Worm (Caenorhabditis elegans) whole organism, mixed stage, embryonic: ENCODE results near the gene gtf-2H1.

Source experiments
- ceh-43 ChIP-seq: fragments of 200-800 bp; sonication (Bioruptor generic); optimal IDR thresholded peaks from 2 replicates; lab custom pipeline; 2018; ENCODE audit warnings: mild to moderate bottlenecking, missing genetic modification characterization, moderate library complexity, missing compliant biosample characterization
- ceh-83 ChIP-seq: fragments of 200-800 bp; sonication (Bioruptor generic); optimal IDR thresholded peaks from 2 replicates; lab custom pipeline; 2018; ENCODE audit warnings: mild to moderate bottlenecking, missing genetic modification characterization, missing compliant biosample characterization
- lin-13 ChIP-seq: fragments of 150-350 bp; optimal IDR thresholded peaks from 2 replicates; lab custom pipeline; 2014; ENCODE audit warnings: missing biosample characterization, missing genetic modification characterization
- nhr-12 ChIP-seq: fragments of 150-350 bp; optimal IDR thresholded peaks from 2 replicates; lab custom pipeline; 2014; ENCODE audit warnings: missing biosample characterization, missing genetic modification characterization
- nhr-28 ChIP-seq: fragments of 150-350 bp; optimal IDR thresholded peaks from 2 replicates; lab custom pipeline; 2014; ENCODE audit warnings: missing biosample characterization, missing genetic modification characterization
- snpc-4 ChIP-seq: fragments of 150-350 bp; optimal IDR thresholded peaks from 2 replicates; lab custom pipeline; 2014; ENCODE audit warnings: missing biosample characterization, missing genetic modification characterization
- sptf-1 ChIP-seq: sonication (generic microtip); optimal IDR thresholded peaks from 2 replicates; lab custom pipeline; 2017; ENCODE audit warnings: mild to moderate bottlenecking, missing genetic modification characterization, moderate library complexity, missing compliant biosample characterization
- unc-39 ChIP-seq: fragments of 150-350 bp; optimal IDR thresholded peaks from 2 replicates; lab custom pipeline; 2014; ENCODE audit warnings: missing biosample characterization, missing genetic modification characterization

DNA sequence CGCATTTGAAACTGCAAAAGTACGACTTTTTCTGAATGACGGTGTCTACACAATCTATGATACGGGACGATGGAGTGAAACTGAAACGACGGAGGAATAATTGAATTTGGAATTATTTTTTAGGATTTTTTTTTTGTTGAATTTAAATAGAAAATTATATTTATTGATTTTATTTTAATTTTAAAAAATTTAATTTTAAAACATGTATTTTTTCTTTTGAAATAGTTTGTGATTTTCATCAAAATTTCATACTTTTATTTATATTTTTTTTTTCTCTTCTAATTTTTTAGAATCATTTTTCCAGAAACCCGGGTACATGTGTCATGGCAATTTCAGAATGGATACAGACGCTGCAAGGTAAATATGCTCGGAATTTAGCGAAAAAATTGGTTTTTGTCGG lies 23.7 kb downstream of the gtf-2H1 start, which contains the start of gene Y38C1AA.1:
- TF ChIP-seq nhr-28 (tag; lab: Kevin White, UChicago) (no peak), sptf-1 (tag; lab: Kevin White, UChicago) (no peak), unc-39 (tag; lab: Kevin White, UChicago) (no peak), lin-13 (tag; lab: Kevin White, UChicago) (no peak), ceh-43 (GFP tag; lab: Kevin White, UChicago) (no peak), ceh-83 (GFP tag; lab: Kevin White, UChicago) (no peak), nhr-12 (tag; lab: Kevin White, UChicago) (no peak), snpc-4 (no peak)
